Worm (Caenorhabditis elegans) whole organism, L2 larva: Measurements from ENCODE around the gene bath-27.

ENCODE experiments used
- aly-2 ChIP-seq: fragments of 150-350 bp; optimal IDR thresholded peaks from 2 replicates; lab custom pipeline; 2014; ENCODE audit warnings: missing biosample characterization, missing genetic modification characterization
- ama-1 ChIP-seq: fragments of 150-350 bp; optimal IDR thresholded peaks from 2 replicates; lab custom pipeline; 2018; ENCODE audit warnings: inconsistent platforms
- elt-1 ChIP-seq: fragments of 150-350 bp; optimal IDR thresholded peaks from 2 replicates; lab custom pipeline; 2014; ENCODE audit warnings: missing biosample characterization, missing genetic modification characterization
- lin-13 ChIP-seq: fragments of 150-350 bp; optimal IDR thresholded peaks from 2 replicates; lab custom pipeline; 2014; ENCODE audit warnings: missing biosample characterization, missing genetic modification reagents, missing genetic modification characterization
- nhr-12 ChIP-seq: fragments of 150-350 bp; optimal IDR thresholded peaks from 2 replicates; lab custom pipeline; 2014; ENCODE audit warnings: missing biosample characterization, missing genetic modification characterization
- unc-39 ChIP-seq: fragments of 150-350 bp; optimal IDR thresholded peaks from 2 replicates; lab custom pipeline; 2014; ENCODE audit warnings: missing biosample characterization, missing genetic modification characterization

DNA sequence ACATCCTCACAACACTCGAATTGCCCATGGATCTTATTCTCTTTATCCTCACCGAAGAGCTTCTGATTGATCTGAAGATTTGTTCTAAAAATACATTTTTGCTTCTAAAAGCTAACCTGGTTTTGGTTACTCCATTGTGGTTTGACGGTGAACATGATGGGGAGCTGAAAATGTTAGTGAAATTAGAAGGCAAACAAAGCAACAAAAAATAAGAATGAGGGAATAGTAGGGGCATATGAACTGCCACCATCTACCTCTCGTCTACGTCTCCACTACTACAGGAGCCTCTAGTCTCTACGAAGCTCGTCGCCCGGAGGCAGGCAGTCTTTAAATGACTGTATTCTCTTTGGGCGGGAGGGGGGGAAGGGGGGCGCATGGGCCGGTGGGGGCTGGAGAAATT is 26.8 kb downstream of the bath-27 start, which contains the start of gene T06D4.2:
- TF ChIP-seq ama-1 (lab: Kevin White, UChicago): no peak
- TF ChIP-seq elt-1 (tag; lab: Kevin White, UChicago): no peak
- no peak for TF ChIP-seq unc-39
- TF ChIP-seq nhr-12 (tag; lab: Kevin White, UChicago): no peak
- TF ChIP-seq lin-13 (GFP tag; lab: Kevin White, UChicago): no peak
- no peak for TF ChIP-seq aly-2 (tag; lab: Kevin White, UChicago)
